Worm (Caenorhabditis elegans) whole organism, young adult: ENCODE data around the gene msra-1.

ENCODE experiments used
- B0035.1 ChIP-seq: sonication (generic microtip); optimal IDR thresholded peaks from 2 replicates; lab custom pipeline; 2016; ENCODE audit warnings: missing genetic modification characterization, mild to moderate bottlenecking, missing compliant biosample characterization, missing genotype, missing genetic modification reagents
- B0261.1 ChIP-seq: sonication (generic microtip); optimal IDR thresholded peaks from 2 replicates; lab custom pipeline; 2016; ENCODE audit warnings: mild to moderate bottlenecking, missing genetic modification characterization, moderate library complexity, missing compliant biosample characterization
- C06A6.2 ChIP-seq: fragments of 200-800 bp; sonication (Bioruptor generic); conservative IDR thresholded peaks from 2 replicates; pipeline ENCODE4 v1.3.6; 2022; ENCODE audit warnings: missing genetic modification characterization, missing compliant biosample characterization
- F33H1.4 ChIP-seq: fragments of 200-800 bp; sonication (Bioruptor generic); IDR thresholded peaks from 2 replicates; pipeline ENCODE4 v1.3.6; 2022; ENCODE audit warnings: missing genetic modification reagents, missing genetic modification characterization, missing compliant biosample characterization
- F55B11.4 ChIP-seq: sonication (generic microtip); optimal IDR thresholded peaks from 2 replicates; lab custom pipeline; 2016; ENCODE audit warnings: missing compliant biosample characterization, missing genetic modification characterization, borderline replicate concordance; ENCODE audit not compliant: insufficient read depth
- F57C9.4 ChIP-seq: sonication (generic microtip); optimal IDR thresholded peaks from 2 replicates; lab custom pipeline; 2017; ENCODE audit warnings: mild to moderate bottlenecking, missing genetic modification characterization, missing compliant biosample characterization
- K11D2.4 ChIP-seq: fragments of 200-800 bp; sonication (Bioruptor generic); IDR thresholded peaks from 2 replicates; pipeline ENCODE4 v1.3.6; 2022; ENCODE audit warnings: missing genetic modification reagents, missing genetic modification characterization, missing compliant biosample characterization
- K12H6.12 ChIP-seq: fragments of 200-800 bp; sonication (Bioruptor generic); optimal IDR thresholded peaks from 2 replicates; lab custom pipeline; 2018; ENCODE audit warnings: mild to moderate bottlenecking, missing genetic modification characterization, missing compliant biosample characterization
- T07F8.4 ChIP-seq: sonication (generic microtip); optimal IDR thresholded peaks from 2 replicates; lab custom pipeline; 2016; ENCODE audit warnings: mild to moderate bottlenecking, missing genetic modification characterization, moderate library complexity, missing compliant biosample characterization
- T26A5.8 ChIP-seq: sonication (generic microtip); optimal IDR thresholded peaks from 2 replicates; lab custom pipeline; 2016; ENCODE audit warnings: missing genetic modification characterization, missing compliant biosample characterization
- Y53G8AR.9 ChIP-seq: fragments of 200-800 bp; sonication (Bioruptor generic); conservative IDR thresholded peaks from 2 replicates; pipeline ENCODE4 v1.3.6; 2022; ENCODE audit warnings: missing genetic modification reagents, missing genetic modification characterization, missing compliant biosample characterization
- Y95B8A.8 ChIP-seq: fragments of 200-800 bp; sonication (Bioruptor generic); IDR thresholded peaks from 2 replicates; pipeline ENCODE4 v1.3.6; 2022; ENCODE audit warnings: missing genetic modification reagents, missing genetic modification characterization, missing compliant biosample characterization
- akir-1 ChIP-seq: fragments of 200-800 bp; sonication (Bioruptor generic); optimal IDR thresholded peaks from 2 replicates; lab custom pipeline; 2018; ENCODE audit warnings: mild to moderate bottlenecking, missing genetic modification characterization, moderate library complexity, missing compliant biosample characterization
- ama-1 ChIP-seq, 3 experiments: fragments of 150-350 bp in 1 of 3; sonication (generic microtip) in 2 of 3; optimal IDR thresholded peaks; 2 replicates each; lab custom pipeline; 2014 to 2018; ENCODE audit warnings: missing biosample characterization in 2 of 3, missing genetic modification characterization in 2 of 3, missing genetic modification reagents in 2 of 3
- ccch-3 ChIP-seq: fragments of 200-800 bp; sonication (Bioruptor generic); optimal IDR thresholded peaks from 2 replicates; lab custom pipeline; 2018; ENCODE audit warnings: mild to moderate bottlenecking, missing genetic modification characterization, missing compliant biosample characterization
- cebp-1 ChIP-seq, 2 experiments: fragments of 200-800 bp in 1 of 2; sonication (Bioruptor generic) in 1 of 2; sonication (generic microtip) in 1 of 2; IDR thresholded peaks in 1 of 2; optimal IDR thresholded peaks in 1 of 2; 2 replicates each; pipeline versions ENCODE4 v1.3.6 to Lab custom; 2017 to 2022; ENCODE audit warnings: missing compliant biosample characterization in 2 of 2, missing genetic modification characterization in 2 of 2, mild to moderate bottlenecking in 1 of 2, missing genetic modification reagents in 1 of 2, moderate library complexity in 1 of 2
- ceh-58 ChIP-seq: fragments of 200-800 bp; sonication (Bioruptor generic); IDR thresholded peaks from 2 replicates; pipeline ENCODE4 v1.3.6; 2022; ENCODE audit warnings: missing genetic modification characterization, missing compliant biosample characterization
- ceh-79 ChIP-seq: sonication (generic microtip); optimal IDR thresholded peaks from 2 replicates; lab custom pipeline; 2017; ENCODE audit warnings: mild to moderate bottlenecking, missing genetic modification characterization, missing compliant biosample characterization
- chd-7 ChIP-seq: sonication (generic microtip); optimal IDR thresholded peaks from 2 replicates; lab custom pipeline; 2016; ENCODE audit warnings: mild to moderate bottlenecking, missing genetic modification characterization, moderate library complexity, missing compliant biosample characterization
- ets-4 ChIP-seq: fragments of 200-800 bp; sonication (Bioruptor generic); optimal IDR thresholded peaks from 2 replicates; lab custom pipeline; 2018; ENCODE audit warnings: mild to moderate bottlenecking, missing genetic modification characterization, missing compliant biosample characterization
- hrde-1 ChIP-seq: sonication (generic microtip); optimal IDR thresholded peaks from 2 replicates; lab custom pipeline; 2016; ENCODE audit warnings: missing genetic modification characterization, mild to moderate bottlenecking, missing compliant biosample characterization, moderate library complexity, missing genotype, missing genetic modification reagents, borderline replicate concordance
- lin-26 ChIP-seq: fragments of 200-800 bp; sonication (Bioruptor generic); IDR thresholded peaks from 2 replicates; pipeline ENCODE4 v1.3.6; 2022; ENCODE audit warnings: missing genetic modification reagents, missing genetic modification characterization, missing compliant biosample characterization
- lin-35 ChIP-seq, 3 experiments: fragments of 150-350 bp in 2 of 3; sonication (generic microtip) in 1 of 3; optimal IDR thresholded peaks; 2 replicates each; lab custom pipeline; 2014 to 2018; ENCODE audit warnings: missing biosample characterization in 3 of 3, missing genetic modification characterization in 3 of 3, missing genetic modification reagents in 3 of 3
- madf-8 ChIP-seq: fragments of 200-800 bp; sonication (Bioruptor generic); conservative IDR thresholded peaks from 2 replicates; pipeline ENCODE4 v1.3.6; 2022; ENCODE audit warnings: missing genetic modification reagents, missing genetic modification characterization, missing compliant biosample characterization
- mxl-1 ChIP-seq: sonication (generic microtip); optimal IDR thresholded peaks from 2 replicates; lab custom pipeline; 2016; ENCODE audit warnings: missing genetic modification characterization, missing compliant biosample characterization
- nfya-2 ChIP-seq: fragments of 200-800 bp; sonication (Bioruptor generic); IDR thresholded peaks from 2 replicates; pipeline ENCODE4 v1.3.6; 2022; ENCODE audit warnings: missing genetic modification reagents, missing genetic modification characterization, missing compliant biosample characterization
- nhr-80 ChIP-seq: sonication (generic microtip); optimal IDR thresholded peaks from 2 replicates; lab custom pipeline; 2016; ENCODE audit warnings: missing genetic modification characterization, missing compliant biosample characterization
- rcor-1 ChIP-seq: fragments of 200-800 bp; sonication (Bioruptor generic); IDR thresholded peaks from 2 replicates; pipeline ENCODE4 v1.3.6; 2022; ENCODE audit warnings: missing genetic modification reagents, missing genetic modification characterization, missing compliant biosample characterization
- rec-8 ChIP-seq, 2 experiments: sonication (generic microtip); optimal IDR thresholded peaks; 2 replicates each; lab custom pipeline; 2016; ENCODE audit warnings: mild to moderate bottlenecking in 2 of 2, missing genetic modification characterization in 2 of 2, missing genetic modification reagents in 2 of 2, missing genotype in 2 of 2, missing biosample characterization in 1 of 2, missing compliant biosample characterization in 1 of 2, moderate library complexity in 1 of 2
- tbp1 ChIP-seq: fragments of 200-800 bp; sonication (Bioruptor generic); optimal IDR thresholded peaks from 2 replicates; lab custom pipeline; 2018; ENCODE audit warnings: mild to moderate bottlenecking, missing genetic modification characterization, missing compliant biosample characterization
- tbx-9 ChIP-seq: sonication (generic microtip); optimal IDR thresholded peaks from 2 replicates; lab custom pipeline; 2016; ENCODE audit warnings: borderline replicate concordance, missing genetic modification characterization, inconsistent platforms, missing compliant biosample characterization
- tlf-1 ChIP-seq: fragments of 200-800 bp; sonication (Bioruptor generic); optimal IDR thresholded peaks from 2 replicates; lab custom pipeline; 2018; ENCODE audit warnings: mild to moderate bottlenecking, missing genetic modification characterization, missing compliant biosample characterization
- unc-130 ChIP-seq: sonication (generic microtip); optimal IDR thresholded peaks from 2 replicates; lab custom pipeline; 2016; ENCODE audit warnings: missing genetic modification reagents, missing genetic modification characterization, missing compliant biosample characterization
- xnd-1 ChIP-seq: sonication (generic microtip); optimal IDR thresholded peaks from 2 replicates; lab custom pipeline; 2016; ENCODE audit warnings: missing genotype, missing genetic modification reagents, missing genetic modification characterization, missing compliant biosample characterization
- ztf-22 ChIP-seq: fragments of 200-800 bp; sonication (Bioruptor generic); optimal IDR thresholded peaks from 2 replicates; lab custom pipeline; 2018; ENCODE audit warnings: mild to moderate bottlenecking, missing genetic modification characterization, moderate library complexity, missing compliant biosample characterization
- ztf-26 ChIP-seq: sonication (generic microtip); optimal IDR thresholded peaks from 2 replicates; lab custom pipeline; 2017; ENCODE audit warnings: missing genetic modification characterization, missing compliant biosample characterization

Gene msra-1

DNA sequence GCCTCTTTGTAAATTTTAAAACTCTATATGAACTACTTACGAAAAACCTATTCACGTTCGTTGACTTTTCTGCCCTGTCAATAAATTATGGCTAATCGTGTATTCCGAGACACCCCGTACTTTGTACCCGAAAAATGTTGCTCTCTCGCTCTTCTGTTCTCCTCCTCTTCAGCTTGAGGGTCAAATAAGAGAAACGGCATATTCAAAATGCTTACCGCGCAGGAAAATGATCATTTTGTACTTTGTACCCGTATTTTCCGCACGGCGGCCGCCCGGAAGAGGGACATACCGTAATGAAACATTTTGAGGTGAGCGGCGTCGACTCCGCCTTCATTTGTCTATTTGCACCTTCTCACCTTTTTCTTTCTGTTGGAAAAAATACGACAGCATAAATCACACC, 20.2 kb downstream of the msra-1 start:
- TF ChIP-seq rcor-1 (GFP tag; lab: Robert Waterston, UW) (no peak), ztf-22 (GFP tag; lab: Kevin White, UChicago) (no peak), rec-8 (tag; optimal IDR thresholded peaks at IDR 0.05; lab: Kevin White, UChicago) (no peak), akir-1 (no peak), chd-7 (tag; lab: Kevin White, UChicago) (peak; percentile 13), T26A5.8 (tag; lab: Kevin White, UChicago) (no peak), K12H6.12 (no peak), F57C9.4 (no peak), ama-1 (optimal IDR thresholded peaks at IDR 0.05; lab: Kevin White, UChicago) (peak; percentile 24), ama-1 (GFP tag; optimal IDR thresholded peaks at IDR 0.05; lab: Kevin White, UChicago) (no peak), tbx-9 (tag; lab: Kevin White, UChicago) (no peak), ztf-26 (tag; lab: Kevin White, UChicago) (no peak), ceh-58 (GFP tag; lab: Robert Waterston, UW) (no peak), F33H1.4 (no peak), T07F8.4 (tag; lab: Kevin White, UChicago) (no peak), unc-130 (GFP tag; lab: Kevin White, UChicago) (no peak), tlf-1 (GFP tag; lab: Kevin White, UChicago) (no peak), hrde-1 (no peak), ccch-3 (GFP tag; lab: Kevin White, UChicago) (no peak), B0035.1 (tag; lab: Kevin White, UChicago) (no peak), lin-35 (GFP tag; optimal IDR thresholded peaks at IDR 0.05; lab: Kevin White, UChicago) (no peak), cebp-1 (GFP tag; IDR thresholded peaks at IDR 0.05; lab: Robert Waterston, UW) (no peak), cebp-1 (tag; optimal IDR thresholded peaks at IDR 0.05; lab: Kevin White, UChicago) (peak; percentile 1), tbp1 (GFP tag; lab: Kevin White, UChicago) (no peak)

DNA sequence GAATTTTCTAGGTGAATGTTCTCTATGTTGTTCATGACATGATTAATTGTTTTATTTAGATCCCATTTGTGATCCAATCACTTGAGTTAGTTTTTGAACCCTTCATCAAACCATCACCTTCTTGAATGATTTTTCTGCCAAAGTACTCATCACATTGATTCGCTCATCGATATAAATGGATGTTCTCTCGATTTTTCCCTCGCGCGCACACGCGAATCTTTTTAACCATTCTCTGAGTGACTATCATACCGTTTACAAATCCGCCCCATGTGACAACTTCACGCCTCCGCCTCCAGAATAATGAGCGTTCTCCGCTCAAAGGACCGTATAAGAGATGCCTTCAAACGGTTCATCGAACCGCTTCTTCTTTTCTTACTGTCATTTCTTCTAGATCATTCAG, 21.0 kb downstream of the msra-1 start:
- peak; percentile 49; the same call in 1 of the 2 replicates for TF ChIP-seq C06A6.2 (GFP tag; lab: Robert Waterston, UW)
- TF ChIP-seq xnd-1 = no peak
- no peak for TF ChIP-seq F55B11.4 (tag; lab: Kevin White, UChicago)
- TF ChIP-seq mxl-1 (tag; lab: Kevin White, UChicago) = no peak
- no peak for TF ChIP-seq chd-7 (tag; lab: Kevin White, UChicago)
- peak; percentile 39; the same call in 1 of the 2 replicates for TF ChIP-seq lin-26 (GFP tag; lab: Robert Waterston, UW)
- no peak for TF ChIP-seq B0261.1 (tag; lab: Kevin White, UChicago)
- no peak for TF ChIP-seq Y95B8A.8 (GFP tag; lab: Robert Waterston, UW)
- no peak for TF ChIP-seq nhr-80 (tag; lab: Kevin White, UChicago)
- TF ChIP-seq ceh-79 (tag; lab: Kevin White, UChicago) = no peak
- TF ChIP-seq madf-8 (GFP tag; lab: Robert Waterston, UW) = no peak
- TF ChIP-seq hrde-1 = no peak
- no peak for TF ChIP-seq K11D2.4 (GFP tag; lab: Robert Waterston, UW)
- TF ChIP-seq nfya-2 (GFP tag; lab: Robert Waterston, UW) = no peak
- TF ChIP-seq Y53G8AR.9 (GFP tag; lab: Robert Waterston, UW) = no peak
- TF ChIP-seq ets-4 (GFP tag; lab: Kevin White, UChicago) = no peak
- no peak for TF ChIP-seq ccch-3 (GFP tag; lab: Kevin White, UChicago)
